Fruit fly (Drosophila melanogaster) ovary, adult (tissue): Measurements from ENCODE around the gene bib.

Source experiments
- CG17801 ChIP-seq: fragments of 200-800 bp; optimal IDR thresholded peaks from 2 replicates; lab custom pipeline; 2019; ENCODE audit warnings: missing biosample characterization, mild to moderate bottlenecking, missing genetic modification characterization, moderate library complexity; ENCODE audit not compliant: partially characterized antibody

The bib gene

DNA sequence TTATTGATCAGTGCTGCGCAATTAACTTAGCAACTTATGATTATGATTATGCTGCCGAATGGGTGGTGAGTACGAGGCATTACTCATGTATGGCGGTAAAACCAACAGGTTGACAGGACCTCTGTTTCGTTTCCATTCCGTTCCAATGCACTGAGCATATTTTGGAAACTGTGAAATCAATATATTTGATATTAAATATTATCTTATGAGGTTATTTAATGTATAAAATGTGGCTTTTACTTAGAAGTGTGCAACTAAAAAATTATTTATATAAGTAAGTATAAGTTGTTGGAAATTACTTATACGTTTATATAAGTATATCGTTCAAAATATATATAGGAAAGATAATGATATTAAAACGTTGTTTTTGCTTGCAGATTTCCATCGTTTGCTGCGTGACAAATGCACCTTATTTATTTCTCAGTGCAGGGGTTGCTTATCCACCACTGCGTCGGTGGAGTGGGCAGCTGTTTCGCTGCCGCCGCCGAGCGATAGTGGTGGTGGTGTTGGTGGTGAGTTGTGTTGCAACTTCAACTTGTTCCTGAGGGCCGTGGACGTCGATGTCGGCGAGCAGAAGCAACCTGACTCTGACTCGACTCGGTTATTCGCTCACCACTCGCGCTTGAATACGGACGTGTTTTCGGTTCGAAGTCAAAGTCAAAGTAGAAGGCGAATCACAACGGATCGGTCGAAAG, at the start of gene bib:
bib (plus strand) TSS at position 568 of the 695 bp plus-strand sequence.
- TF ChIP-seq CG17801 (GFP tag; lab: Kevin White, UChicago), result no peak

- peak; percentile 69 for TF ChIP-seq CG17801 (GFP tag; lab: Kevin White, UChicago)
These were observed 46.5 kb upstream of the bib start, which contains the start of gene Arglu1 for dm6 chr2L:9937908-9938307. Arglu1 (minus strand) TSS chr2L:9938134.

dm6 chr2L:9938631-9939256, 45.7 kb upstream of the bib start, which contains the start of the genes Datp and CG4619:
Datp (minus strand) TSS chr2L:9938790.
CG4619 (plus strand) TSS chr2L:9938863.
- TF ChIP-seq CG17801 (GFP tag; lab: Kevin White, UChicago), result peak; percentile 59

- TF ChIP-seq CG17801 (GFP tag; lab: Kevin White, UChicago), result no peak
These were observed 40.9 kb upstream of the bib start for dm6 chr2L:9943521-9943920.

dm6 chr2L:9945086-9945485, 39.4 kb upstream of the bib start:
- no peak for TF ChIP-seq CG17801 (GFP tag; lab: Kevin White, UChicago)

DNA sequence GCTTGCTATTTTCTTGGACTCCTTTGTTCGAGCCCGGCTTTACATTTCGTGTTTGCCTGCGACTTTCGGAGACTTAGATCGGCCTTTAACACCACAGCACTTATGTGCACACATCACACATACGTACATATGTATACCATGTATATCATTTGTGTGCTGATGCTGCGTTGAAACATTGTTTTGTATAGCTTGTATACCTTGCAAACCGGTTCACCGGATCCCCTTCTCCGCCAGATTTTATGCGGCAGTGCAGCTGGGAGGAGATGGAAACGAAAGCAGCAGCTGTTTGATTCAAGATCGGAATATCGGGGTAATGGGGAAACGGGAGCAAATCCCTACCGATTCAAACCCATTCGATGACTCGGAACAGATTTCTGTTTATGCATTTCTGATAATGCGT, 38.4 kb upstream of the bib start:
- no peak for TF ChIP-seq CG17801 (GFP tag; lab: Kevin White, UChicago)

dm6 chr2L:9947265-9947664, 37.2 kb upstream of the bib start, which contains the start of gene CG5853:
CG5853 (minus strand) TSS chr2L:9947648.
- peak; percentile 66 for TF ChIP-seq CG17801 (GFP tag; lab: Kevin White, UChicago)

- TF ChIP-seq CG17801 (GFP tag; lab: Kevin White, UChicago), result no peak
These were observed 36.5 kb upstream of the bib start for dm6 chr2L:9947738-9948519.

dm6 chr2L:9948520-9948858, 36.0 kb upstream of the bib start:
- no peak for TF ChIP-seq CG17801 (GFP tag; lab: Kevin White, UChicago)

DNA sequence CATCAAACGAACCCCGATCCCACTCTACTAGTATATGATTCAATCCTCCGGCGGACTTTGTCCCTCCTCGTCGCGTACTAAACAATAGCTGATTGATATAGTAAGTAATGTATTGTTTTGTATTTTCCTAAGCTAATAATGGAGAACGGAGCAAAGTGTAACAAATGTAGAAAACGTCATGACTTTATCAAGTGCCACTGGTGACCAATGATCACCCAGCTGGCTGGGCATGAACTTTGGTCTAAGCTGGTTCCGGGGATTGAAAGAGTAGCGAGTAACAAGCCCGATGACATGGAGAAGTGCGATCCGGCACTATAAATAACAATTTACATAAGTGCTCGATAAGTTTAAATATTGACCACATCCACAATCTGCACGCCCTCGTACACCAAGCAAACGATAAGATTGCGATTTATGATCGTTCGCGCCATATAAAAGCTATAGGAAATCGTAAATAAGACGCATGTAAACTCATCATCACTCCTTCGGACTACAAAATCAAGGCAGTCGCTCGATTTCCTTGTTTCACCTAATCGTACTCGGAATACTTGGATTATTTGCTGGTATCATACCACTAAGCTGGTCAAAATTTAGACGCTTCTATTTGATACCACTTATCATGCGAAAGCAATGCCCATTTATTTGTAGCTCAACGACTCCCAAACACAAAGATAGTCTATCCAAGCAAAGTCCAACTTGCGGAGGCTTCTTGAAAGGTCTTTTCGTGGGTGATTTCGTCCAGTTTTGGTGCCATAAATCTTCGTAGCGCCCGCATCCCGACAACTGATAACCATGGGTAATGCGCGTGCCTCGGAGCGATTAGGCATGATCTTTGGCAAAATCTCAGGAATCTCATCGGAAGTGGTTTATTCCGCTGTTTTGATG, 35.0 kb upstream of the bib start:
- no peak for TF ChIP-seq CG17801 (GFP tag; lab: Kevin White, UChicago)

DNA sequence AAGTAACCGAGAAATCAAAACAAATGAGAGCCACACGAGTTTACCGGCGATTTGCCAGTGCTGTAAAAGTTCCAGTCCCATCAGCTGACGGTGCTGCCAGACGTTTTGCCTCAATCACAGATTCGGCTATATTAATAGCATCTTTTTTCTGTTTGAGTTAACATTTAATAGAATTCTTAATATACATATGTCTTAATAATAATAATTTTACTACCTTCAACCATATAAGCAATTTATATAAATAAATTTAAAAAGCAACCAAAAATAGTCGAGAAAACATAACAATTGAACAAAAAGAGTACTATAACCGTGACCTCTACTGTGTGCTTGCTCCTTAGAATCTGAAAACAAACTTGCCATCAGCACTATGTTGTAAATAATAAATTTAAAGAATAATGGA, 30.3 kb upstream of the bib start, which contains the start of the genes CG13126 and CG4709:
CG13126 (minus strand) TSS at position 63 of the 400 bp plus-strand sequence.
CG4709 (plus strand) TSS at position 207 of the 400 bp plus-strand sequence.
- peak; percentile 94 for TF ChIP-seq CG17801 (GFP tag; lab: Kevin White, UChicago)

DNA sequence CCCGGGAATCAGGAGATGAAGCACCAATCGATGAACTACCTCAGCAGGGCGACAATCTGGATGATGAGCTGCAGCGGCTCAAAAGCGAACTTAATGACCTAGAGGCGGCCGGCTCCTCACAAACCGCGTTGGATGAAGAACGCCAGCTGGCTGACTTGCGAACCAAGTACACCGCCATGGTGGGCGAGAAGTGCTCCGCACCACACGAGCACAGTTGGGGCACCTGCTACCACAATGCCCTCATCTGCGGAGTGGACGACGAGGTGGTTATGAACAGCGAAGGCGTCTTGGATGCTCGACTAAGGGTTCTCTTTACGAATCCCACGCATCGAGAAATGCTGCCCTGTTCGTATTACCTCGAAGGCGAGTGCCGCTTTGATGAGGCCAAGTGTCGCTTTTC, 29.7 kb upstream of the bib start:
- no peak for TF ChIP-seq CG17801 (GFP tag; lab: Kevin White, UChicago)

DNA sequence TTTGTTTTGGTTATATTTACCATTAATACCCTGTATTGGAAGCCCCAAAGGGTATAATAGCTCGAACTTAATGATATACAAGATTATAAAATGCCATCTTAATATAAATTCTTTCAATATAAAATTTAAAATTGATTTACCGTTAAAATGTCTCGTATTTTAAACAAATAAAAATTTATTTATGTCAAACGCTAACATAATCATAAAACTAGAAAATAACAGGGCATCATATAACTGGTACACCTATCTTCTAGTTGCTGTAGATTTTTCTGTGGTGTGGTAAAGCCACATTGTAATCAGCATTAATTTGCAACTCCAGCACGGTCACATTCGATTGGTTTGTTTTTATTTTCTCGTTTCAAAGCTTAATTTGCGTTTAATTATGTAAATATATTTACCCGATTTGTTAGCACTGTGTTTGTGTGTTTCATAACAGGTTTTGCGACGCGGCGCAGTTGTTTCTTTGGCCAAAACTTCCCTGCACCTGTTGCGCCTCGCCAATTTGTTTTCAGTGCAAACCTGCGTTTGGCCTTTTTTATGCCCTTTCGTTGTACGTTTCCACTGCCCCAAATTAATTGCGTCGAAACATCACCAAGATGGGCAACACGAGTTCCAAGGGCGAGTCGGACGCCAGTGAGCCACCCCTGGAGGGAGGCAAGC, 27.3 kb upstream of the bib start, which contains the start of the genes CG4658 and CG5846:
CG4658 (plus strand) TSS at position 140 of the 660 bp plus-strand sequence.
CG5846 (minus strand) TSS at position 245 of the 660 bp plus-strand sequence.
- TF ChIP-seq CG17801 (GFP tag; lab: Kevin White, UChicago), result peak; percentile 96
